Fruit fly (Drosophila melanogaster) S2 (cell line): ENCODE measurements around the gene Syx4.

ENCODE experiments used
- CG8478 ChIP-seq: fragments of >200 bp; optimal IDR thresholded peaks from 2 replicates; lab custom pipeline; 2018
- CTCF ChIP-seq, 2 experiments: fragments of >200 bp; optimal IDR thresholded peaks; 2 replicates each; lab custom pipeline; 2018

- TF ChIP-seq CG8478 (lab: Kevin White, UChicago) (no peak), CTCF (optimal IDR thresholded peaks at IDR 0.05; lab: Kevin White, UChicago) (peak in 1 of 2 experiments; percentile 27)
These were observed 5.2 kb downstream of the Syx4 start, which contains the start of gene crm for dm6 chrX:2738663-2739062.
